Fruit fly (Drosophila melanogaster): ENCODE results near the gene CG42780.
A peak's percentile ranks its signal among the peaks of the same experiment; 100 is the strongest.

The CG42780 gene

dm6 chrX:7293874-7294559 lies 38.0 kb downstream of the CG42780 start (continued):
- TF ChIP-seq Nf-YC (tag; optimal IDR thresholded peaks at IDR 0.05), result peak; percentile 82
- no peak for TF ChIP-seq NC2β (GFP tag; optimal IDR thresholded peaks at IDR 0.05)
- peak; percentile 74 for TF ChIP-seq CG30020 (tag; optimal IDR thresholded peaks at IDR 0.05)
- peak; percentile 82 for TF ChIP-seq CG34422 (GFP tag; IDR thresholded peaks at IDR 0.05)
- TF ChIP-seq CG6683 (GFP tag; optimal IDR thresholded peaks at IDR 0.05), result peak; percentile 83
- no peak for TF ChIP-seq disco-r (GFP tag; optimal IDR thresholded peaks at IDR 0.05)
- peak; percentile 97 for TF ChIP-seq dmrt11E (tag; optimal IDR thresholded peaks at IDR 0.05)
- peak; percentile 29 for TF ChIP-seq CG13123 (GFP tag; optimal IDR thresholded peaks at IDR 0.05)
- peak; percentile 71 for TF ChIP-seq Deaf1 (tag; optimal IDR thresholded peaks at IDR 0.05)
- peak; percentile 91 for TF ChIP-seq pros (GFP tag; optimal IDR thresholded peaks at IDR 0.05)
- peak; percentile 75; the same call in 2 of the 3 replicates for TF ChIP-seq ken (GFP tag; IDR thresholded peaks at IDR 0.05)
- TF ChIP-seq CG12299 (tag; optimal IDR thresholded peaks at IDR 0.05), result peak; percentile 93
- TF ChIP-seq zfh2 (GFP tag; optimal IDR thresholded peaks at IDR 0.05), result no peak
- TF ChIP-seq gem (tag; optimal IDR thresholded peaks at IDR 0.05), result peak; percentile 97
- peak; percentile 84 for TF ChIP-seq Lhr (GFP tag; optimal IDR thresholded peaks at IDR 0.05)
- peak; percentile 61 for TF ChIP-seq CG18764 (GFP tag; optimal IDR thresholded peaks at IDR 0.05)
- TF ChIP-seq aop (GFP tag; IDR thresholded peaks at IDR 0.05), result peak; percentile 53; the same call in 1 of the 2 replicates
- TF ChIP-seq CG16813 (GFP tag; IDR thresholded peaks at IDR 0.05; ENCODE audit: partially characterized antibody), result no peak
- peak; percentile 72 for TF ChIP-seq CG4707 (GFP tag; optimal IDR thresholded peaks at IDR 0.05)
- TF ChIP-seq D19A (tag; optimal IDR thresholded peaks at IDR 0.05), result peak; percentile 95
- peak; percentile 76 for TF ChIP-seq CG14050 (GFP tag; IDR thresholded peaks at IDR 0.05)
- TF ChIP-seq bsh (GFP tag; optimal IDR thresholded peaks at IDR 0.05), result peak; percentile 67 to 97
- TF ChIP-seq CG15514 (GFP tag; optimal IDR thresholded peaks at IDR 0.05), result peak; percentile 54
- peak; percentile 46 for TF ChIP-seq CG7987 (GFP tag; optimal IDR thresholded peaks at IDR 0.05)
- peak; percentile 15 for TF ChIP-seq Hey (tag; optimal IDR thresholded peaks at IDR 0.05)
- TF ChIP-seq ewg (GFP tag; optimal IDR thresholded peaks at IDR 0.05), result peak; percentile 84
- peak; percentile 83 for TF ChIP-seq ara (GFP tag; IDR thresholded peaks at IDR 0.05)
- peak; percentile 72 for TF ChIP-seq corto (GFP tag; optimal IDR thresholded peaks at IDR 0.05)
- TF ChIP-seq CG9817 (tag; optimal IDR thresholded peaks at IDR 0.05), result peak; percentile 81
- TF ChIP-seq peb (GFP tag; IDR thresholded peaks at IDR 0.05), result peak; percentile 87
- TF ChIP-seq eve (GFP tag; optimal IDR thresholded peaks at IDR 0.05), result peak in 1 of 2 experiments; percentile 96
- peak; percentile 88 for TF ChIP-seq CG6813 (GFP tag; optimal IDR thresholded peaks at IDR 0.05)
- TF ChIP-seq C15 (GFP tag; IDR thresholded peaks at IDR 0.05), result 0 out of 3 replicates have a peak, but pooled peaks have one; percentile 9
- peak in 1 of 2 experiments; percentile 92 for TF ChIP-seq Hr78 (GFP tag; optimal IDR thresholded peaks at IDR 0.05)
- no peak for TF ChIP-seq gsb (GFP tag; IDR thresholded peaks at IDR 0.05)
- TF ChIP-seq CG32532 (GFP tag; IDR thresholded peaks at IDR 0.05), result peak; percentile 59; the same call in 1 of the 2 replicates
- TF ChIP-seq psq (GFP tag; optimal IDR thresholded peaks at IDR 0.05), result peak; percentile 51
- TF ChIP-seq zf30C (GFP tag; optimal IDR thresholded peaks at IDR 0.05), result peak; percentile 93
- peak; percentile 82 for TF ChIP-seq CG4424 (GFP tag; optimal IDR thresholded peaks at IDR 0.05)
- no peak for TF ChIP-seq al (GFP tag; IDR thresholded peaks at IDR 0.05)
- TF ChIP-seq lov (optimal IDR thresholded peaks at IDR 0.05), result no peak
- peak; percentile 78; the same call in 2 of the 3 replicates for TF ChIP-seq lov (GFP tag; IDR thresholded peaks at IDR 0.05)
- peak; percentile 39 for TF ChIP-seq abd-A (tag; optimal IDR thresholded peaks at IDR 0.05)
- TF ChIP-seq Oli (tag; optimal IDR thresholded peaks at IDR 0.05), result peak; percentile 95
- peak; percentile 8 for TF ChIP-seq chn (GFP tag; optimal IDR thresholded peaks at IDR 0.05)
- TF ChIP-seq BEAF-32 (GFP tag; optimal IDR thresholded peaks at IDR 0.05), result no peak
- TF ChIP-seq sqz (GFP tag; optimal IDR thresholded peaks at IDR 0.05), result peak; percentile 93
- peak; percentile 69 for TF ChIP-seq gt (GFP tag; IDR thresholded peaks at IDR 0.05)
